Worm (Caenorhabditis elegans): ENCODE results near the gene C16D9.1.

- no peak for TF ChIP-seq B0261.1 (tag; optimal IDR thresholded peaks at IDR 0.05)
- TF ChIP-seq aptf-2 (GFP tag; conservative IDR thresholded peaks at IDR 0.05) = no peak
Measured at ce11 chrV:8243201-8243600, 15.9 kb upstream of the C16D9.1 start.
